Fruit fly (Drosophila melanogaster) whole organism, embryonic: Measurements from ENCODE around the gene CG3862.

Experiments used
- CG11696 ChIP-seq: fragments of 200-800 bp; sonication (Bioruptor generic); IDR thresholded peaks from 2 replicates; pipeline ENCODE4 v1.3.6; 2022; ENCODE audit warnings: missing biosample characterization, missing genetic modification characterization
- CG12299 ChIP-seq: fragments of 200-800 bp; sonication (Bioruptor generic); optimal IDR thresholded peaks from 2 replicates; lab custom pipeline; 2018; ENCODE audit warnings: missing biosample characterization, mild to moderate bottlenecking, missing genetic modification characterization
- CG14441 ChIP-seq: fragments of 200-800 bp; sonication (Bioruptor generic); IDR thresholded peaks from 2 replicates; pipeline ENCODE4 v1.3.6; 2022; ENCODE audit warnings: missing biosample characterization, missing genetic modification characterization
- CG15514 ChIP-seq: fragments of 200-800 bp; sonication (Bioruptor generic); optimal IDR thresholded peaks from 3 replicates; lab custom pipeline; 2017; ENCODE audit warnings: missing biosample characterization, missing genetic modification characterization, mild to moderate bottlenecking, moderate library complexity, missing genetic modification reagents
- CG16779 ChIP-seq: fragments of 200-800 bp; sonication (Bioruptor generic); IDR thresholded peaks from 2 replicates; pipeline ENCODE4 v1.3.6; 2022; ENCODE audit warnings: missing biosample characterization, missing genetic modification characterization
- CG18599 ChIP-seq: fragments of 200-800 bp; sonication (Bioruptor generic); optimal IDR thresholded peaks from 3 replicates; lab custom pipeline; 2017; ENCODE audit warnings: missing biosample characterization, missing genetic modification characterization, mild to moderate bottlenecking, moderate library complexity, missing genetic modification reagents
- CG2120 ChIP-seq: fragments of 200-800 bp; sonication (Bioruptor generic); optimal IDR thresholded peaks from 3 replicates; lab custom pipeline; 2016; ENCODE audit warnings: missing biosample characterization, missing genetic modification characterization
- CG2199 ChIP-seq: fragments of 200-800 bp; sonication (Bioruptor generic); IDR thresholded peaks from 3 replicates; pipeline ENCODE4 v1.3.6; 2022; ENCODE audit warnings: missing biosample characterization, missing genetic modification characterization
- CG2875 ChIP-seq: fragments of 200-800 bp; sonication (Bioruptor generic); optimal IDR thresholded peaks from 2 replicates; lab custom pipeline; 2017; ENCODE audit warnings: missing biosample characterization, mild to moderate bottlenecking, missing genetic modification characterization, missing genetic modification reagents
- CG3163 ChIP-seq: fragments of 200-800 bp; sonication (Bioruptor generic); optimal IDR thresholded peaks from 3 replicates; lab custom pipeline; 2016; ENCODE audit warnings: missing biosample characterization, missing genetic modification characterization
- CG33213 ChIP-seq: fragments of 200-800 bp; sonication (Bioruptor generic); optimal IDR thresholded peaks from 3 replicates; lab custom pipeline; 2016; ENCODE audit warnings: missing biosample characterization, missing genetic modification characterization
- CG3407 ChIP-seq: fragments of 200-800 bp; sonication (Bioruptor generic); optimal IDR thresholded peaks from 2 replicates; lab custom pipeline; 2018; ENCODE audit warnings: missing biosample characterization, mild to moderate bottlenecking, missing genetic modification characterization
- CG3838 ChIP-seq: fragments of 200-800 bp; sonication (Bioruptor generic); optimal IDR thresholded peaks from 3 replicates; lab custom pipeline; 2016; ENCODE audit warnings: missing biosample characterization, missing genetic modification characterization
- CG6254 ChIP-seq: fragments of 200-800 bp; sonication (Bioruptor generic); optimal IDR thresholded peaks from 3 replicates; lab custom pipeline; 2017; ENCODE audit warnings: mild to moderate bottlenecking, missing biosample characterization, missing genetic modification reagents, missing genetic modification characterization
- CG7987 ChIP-seq: fragments of 200-800 bp; sonication (Bioruptor generic); optimal IDR thresholded peaks from 2 replicates; lab custom pipeline; 2018; ENCODE audit warnings: missing biosample characterization, mild to moderate bottlenecking, missing genetic modification characterization, moderate library complexity
- CG8478 ChIP-seq: fragments of >200 bp; optimal IDR thresholded peaks from 2 replicates; lab custom pipeline; 2018
- CG9797 ChIP-seq: fragments of 200-800 bp; sonication (Bioruptor generic); optimal IDR thresholded peaks from 3 replicates; lab custom pipeline; 2018; ENCODE audit warnings: missing biosample characterization, mild to moderate bottlenecking, missing genetic modification characterization
- Dbx ChIP-seq: fragments of 200-800 bp; sonication (Bioruptor generic); IDR thresholded peaks from 3 replicates; pipeline ENCODE4 v1.3.6; 2022; ENCODE audit warnings: missing biosample characterization, missing genetic modification characterization
- Dll ChIP-seq: fragments of 200-800 bp; sonication (Bioruptor generic); IDR thresholded peaks from 4 replicates; pipeline ENCODE4 v1.3.6; 2022; ENCODE audit warnings: missing biosample characterization, missing genetic modification characterization; ENCODE audit not compliant: partially characterized antibody
- E2f1 ChIP-seq: fragments of 200-800 bp; sonication (Bioruptor generic); IDR thresholded peaks from 2 replicates; pipeline ENCODE4 v1.3.6; 2022; ENCODE audit warnings: missing biosample characterization, missing genetic modification characterization
- Ets65A ChIP-seq: fragments of 200-800 bp; sonication (Bioruptor generic); peaks from one replicate; lab custom pipeline; 2016; ENCODE audit warnings: missing biosample characterization, missing genetic modification characterization
- Fer1 ChIP-seq: fragments of 200-800 bp; sonication (Bioruptor generic); optimal IDR thresholded peaks from 2 replicates; lab custom pipeline; 2017; ENCODE audit warnings: missing biosample characterization, mild to moderate bottlenecking, missing genetic modification characterization
- Hmr ChIP-seq: fragments of 200-800 bp; sonication (Bioruptor generic); optimal IDR thresholded peaks from 3 replicates; lab custom pipeline; 2017; ENCODE audit warnings: mild to moderate bottlenecking, missing biosample characterization, missing genetic modification reagents, missing genetic modification characterization
- Jarid2 ChIP-seq: fragments of 200-800 bp; sonication (Bioruptor generic); optimal IDR thresholded peaks from 3 replicates; lab custom pipeline; 2017; ENCODE audit warnings: mild to moderate bottlenecking, missing biosample characterization, missing genetic modification reagents, missing genetic modification characterization
- MTF-1 ChIP-seq: fragments of 200-800 bp; sonication (Bioruptor generic); optimal IDR thresholded peaks from 2 replicates; lab custom pipeline; 2018; ENCODE audit warnings: missing biosample characterization, mild to moderate bottlenecking, missing genetic modification characterization, borderline replicate concordance
- Mrtf ChIP-seq: fragments of 200-800 bp; sonication (Bioruptor generic); IDR thresholded peaks from 3 replicates; pipeline ENCODE4 v1.3.6; 2022; ENCODE audit warnings: missing biosample characterization, missing genetic modification characterization
- Oaz ChIP-seq: fragments of 200-800 bp; sonication (Bioruptor generic); IDR thresholded peaks from 2 replicates; pipeline ENCODE4 v1.3.6; 2022; ENCODE audit warnings: missing biosample characterization, missing genetic modification characterization
- Optix ChIP-seq: fragments of 200-800 bp; sonication (Bioruptor generic); IDR thresholded peaks from 3 replicates; pipeline ENCODE4 v1.3.6; 2022; ENCODE audit warnings: missing biosample characterization, missing genetic modification characterization
- Taf1 ChIP-seq: fragments of 200-800 bp; sonication (Bioruptor generic); IDR thresholded peaks from 2 replicates; pipeline ENCODE4 v1.3.6; 2022; ENCODE audit warnings: missing biosample characterization, missing genetic modification characterization
- aop ChIP-seq: fragments of 200-800 bp; sonication (Bioruptor generic); IDR thresholded peaks from 2 replicates; pipeline ENCODE4 v1.3.6; 2022; ENCODE audit warnings: missing biosample characterization, missing genetic modification characterization
- ato ChIP-seq: fragments of 200-800 bp; sonication (Bioruptor generic); IDR thresholded peaks from 2 replicates; pipeline ENCODE4 v1.3.6; 2022; ENCODE audit warnings: missing biosample characterization, missing genetic modification characterization; ENCODE audit not compliant: partially characterized antibody
- dysf ChIP-seq: fragments of 200-800 bp; sonication (Bioruptor generic); IDR thresholded peaks from 3 replicates; pipeline ENCODE4 v1.3.6; 2022; ENCODE audit warnings: missing biosample characterization, missing genetic modification characterization
- emc ChIP-seq: fragments of 200-800 bp; sonication (Bioruptor generic); optimal IDR thresholded peaks from 2 replicates; lab custom pipeline; 2016; ENCODE audit warnings: missing biosample characterization, missing genetic modification characterization
- gcm ChIP-seq: fragments of 200-800 bp; sonication (Bioruptor generic); optimal IDR thresholded peaks from 2 replicates; lab custom pipeline; 2019; ENCODE audit warnings: missing biosample characterization, mild to moderate bottlenecking, missing genetic modification characterization, moderate library complexity
- ind ChIP-seq: fragments of 200-800 bp; sonication (Bioruptor generic); optimal IDR thresholded peaks from 3 replicates; lab custom pipeline; 2016; ENCODE audit warnings: missing biosample characterization, missing genetic modification characterization
- ken ChIP-seq: fragments of 200-800 bp; sonication (Bioruptor generic); IDR thresholded peaks from 3 replicates; pipeline ENCODE4 v1.3.6; 2022; ENCODE audit warnings: missing biosample characterization, missing genetic modification characterization
- lilli ChIP-seq: fragments of 200-800 bp; sonication (Bioruptor generic); optimal IDR thresholded peaks from 3 replicates; lab custom pipeline; 2016; ENCODE audit warnings: missing biosample characterization, missing genetic modification characterization
- mld ChIP-seq: fragments of 200-800 bp; sonication (Bioruptor generic); IDR thresholded peaks from 3 replicates; pipeline ENCODE4 v1.3.6; 2022; ENCODE audit warnings: missing biosample characterization, missing genetic modification characterization; ENCODE audit not compliant: partially characterized antibody
- pum ChIP-seq: fragments of 200-800 bp; sonication (Bioruptor generic); optimal IDR thresholded peaks from 2 replicates; lab custom pipeline; 2016; ENCODE audit warnings: missing biosample characterization, missing genetic modification characterization
- row ChIP-seq: fragments of 200-800 bp; sonication (Bioruptor generic); IDR thresholded peaks from 3 replicates; pipeline ENCODE4 v1.3.6; 2022; ENCODE audit warnings: missing biosample characterization, missing genetic modification characterization
- sc ChIP-seq, 3 experiments: fragments of >200 bp in 2 of 3; fragments of 200-800 bp in 1 of 3; sonication (Bioruptor generic) in 1 of 3; optimal IDR thresholded peaks; 2 replicates in 2 of 3; 3 replicates in 1 of 3; lab custom pipeline; 2017; ENCODE audit warnings: mild to moderate bottlenecking in 1 of 3, missing biosample characterization in 1 of 3, missing genetic modification characterization in 1 of 3, missing genetic modification reagents in 1 of 3
- schlank ChIP-seq: fragments of 200-800 bp; sonication (Bioruptor generic); optimal IDR thresholded peaks from 2 replicates; lab custom pipeline; 2018; ENCODE audit warnings: missing biosample characterization, mild to moderate bottlenecking, missing genetic modification characterization
- slbo ChIP-seq: fragments of 200-800 bp; sonication (Bioruptor generic); IDR thresholded peaks from 2 replicates; pipeline ENCODE4 v1.3.6; 2022; ENCODE audit warnings: missing biosample characterization, missing genetic modification characterization
- so ChIP-seq: fragments of 200-800 bp; sonication (Bioruptor generic); IDR thresholded peaks from 3 replicates; pipeline ENCODE4 v1.3.6; 2022; ENCODE audit warnings: missing biosample characterization, missing genetic modification characterization
- tio ChIP-seq: fragments of 200-800 bp; sonication (Bioruptor generic); optimal IDR thresholded peaks from 2 replicates; lab custom pipeline; 2017; ENCODE audit warnings: missing biosample characterization, missing genetic modification characterization, inconsistent platforms
- wor ChIP-seq: fragments of 200-800 bp; sonication (Bioruptor generic); IDR thresholded peaks from 2 replicates; pipeline ENCODE4 v1.3.6; 2022; ENCODE audit warnings: missing biosample characterization, missing genetic modification characterization
- zf30C ChIP-seq: fragments of 200-800 bp; sonication (Bioruptor generic); optimal IDR thresholded peaks from 3 replicates; lab custom pipeline; 2018; ENCODE audit warnings: missing biosample characterization, mild to moderate bottlenecking, missing genetic modification characterization

Gene CG3862

DNA sequence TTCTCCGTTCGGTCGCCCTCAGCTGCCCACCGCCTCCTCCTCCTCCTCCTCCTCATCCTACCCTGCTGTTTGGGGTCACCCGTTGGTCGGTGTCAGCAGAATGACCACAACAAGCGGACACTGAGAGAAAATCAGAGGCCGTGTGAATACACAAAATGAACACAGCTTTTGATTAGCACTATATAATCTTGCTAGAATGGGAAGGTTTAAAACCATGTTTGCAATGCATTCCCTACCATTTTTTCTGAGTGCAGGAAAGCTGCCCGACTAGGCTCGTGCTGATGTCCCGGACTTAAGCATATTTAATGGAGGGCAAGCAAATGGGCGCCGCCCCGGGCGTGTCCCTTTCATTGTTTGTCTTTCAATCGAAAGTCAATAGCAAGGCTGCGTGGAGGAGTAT is 44.8 kb downstream of the CG3862 start (continued):
- TF ChIP-seq Oaz (GFP tag; lab: Robert Waterston, UW) (no peak), Taf1 (no peak), CG18599 (GFP tag; lab: Kevin White, UChicago) (peak; percentile 60), CG16779 (GFP tag; lab: Robert Waterston, UW) (no peak), CG3163 (no peak), lilli (no peak), CG33213 (GFP tag; lab: Kevin White, UChicago) (no peak), ato (no peak), aop (GFP tag; lab: Robert Waterston, UW) (no peak), CG6254 (GFP tag; lab: Kevin White, UChicago) (no peak), Hmr (GFP tag; lab: Kevin White, UChicago) (peak; percentile 33), CG12299 (tag; lab: Kevin White, UChicago) (no peak), tio (no peak), gcm (GFP tag; lab: Kevin White, UChicago) (no peak), so (no peak), Optix (GFP tag; lab: Robert Waterston, UW) (no peak), CG3838 (GFP tag; lab: Kevin White, UChicago) (no peak), ind (GFP tag; lab: Kevin White, UChicago) (no peak), row (GFP tag; lab: Robert Waterston, UW) (0 out of 3 replicates have a peak, but pooled peaks have one; percentile 29), CG11696 (no peak), schlank (tag; lab: Kevin White, UChicago) (no peak), mld (GFP tag; lab: Robert Waterston, UW) (no peak), CG2199 (GFP tag; lab: Robert Waterston, UW) (no peak), CG8478 (lab: Kevin White, UChicago) (no peak), emc (GFP tag; lab: Kevin White, UChicago) (no peak), CG2875 (no peak), dysf (GFP tag; lab: Robert Waterston, UW) (no peak), sc (optimal IDR thresholded peaks at IDR 0.05; lab: Kevin White, UChicago) (no peak), sc (GFP tag; optimal IDR thresholded peaks at IDR 0.05; lab: Kevin White, UChicago) (no peak), pum (GFP tag; lab: Kevin White, UChicago) (no peak), CG15514 (GFP tag; lab: Kevin White, UChicago) (peak; percentile 12), Fer1 (no peak), Dll (GFP tag; lab: Robert Waterston, UW) (no peak), CG14441 (GFP tag; lab: Robert Waterston, UW) (0 out of 2 replicates have a peak, but pooled peaks have one; percentile 27), wor (no peak), Jarid2 (no peak), Dbx (GFP tag; lab: Robert Waterston, UW) (0 out of 3 replicates have a peak, but pooled peaks have one; percentile 21), CG3407 (no peak), Ets65A (GFP tag; lab: Kevin White, UChicago) (no peak), CG2120 (GFP tag; lab: Kevin White, UChicago) (peak; percentile 28)

DNA sequence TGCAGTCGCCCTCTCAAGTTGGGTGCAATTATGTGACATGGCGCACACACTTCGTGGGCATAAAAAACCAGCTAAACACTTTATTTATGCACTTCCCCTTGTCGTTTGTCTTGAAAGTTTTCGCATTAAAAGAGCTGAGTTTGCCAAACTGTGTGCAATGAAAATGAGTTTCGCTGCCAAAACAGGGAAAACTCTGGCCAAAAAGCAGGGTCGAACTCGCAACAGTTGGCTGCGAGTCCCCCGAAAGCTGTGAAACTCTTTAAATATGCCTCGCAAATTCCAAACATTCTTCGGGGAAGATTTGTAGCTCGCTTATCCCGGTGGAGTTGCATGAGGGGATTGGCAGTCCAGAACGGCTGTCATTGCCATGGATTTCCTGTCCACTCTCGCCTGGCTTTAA is 45.5 kb downstream of the CG3862 start, which contains the start of gene Gr21a:
TSS of gene Gr21a (plus strand) at position 301 of the 400 bp plus-strand sequence.
- TF ChIP-seq MTF-1 (GFP tag; lab: Kevin White, UChicago) (no peak), CG9797 (GFP tag; lab: Kevin White, UChicago) (no peak), CG7987 (GFP tag; lab: Kevin White, UChicago) (no peak), Mrtf (no peak), slbo (no peak), ken (GFP tag; lab: Robert Waterston, UW) (no peak), zf30C (GFP tag; lab: Kevin White, UChicago) (no peak), E2f1 (GFP tag; lab: Robert Waterston, UW) (no peak)
